Worm (Caenorhabditis elegans): Measurements from ENCODE around the gene asp-12.

The asp-12 gene

DNA sequence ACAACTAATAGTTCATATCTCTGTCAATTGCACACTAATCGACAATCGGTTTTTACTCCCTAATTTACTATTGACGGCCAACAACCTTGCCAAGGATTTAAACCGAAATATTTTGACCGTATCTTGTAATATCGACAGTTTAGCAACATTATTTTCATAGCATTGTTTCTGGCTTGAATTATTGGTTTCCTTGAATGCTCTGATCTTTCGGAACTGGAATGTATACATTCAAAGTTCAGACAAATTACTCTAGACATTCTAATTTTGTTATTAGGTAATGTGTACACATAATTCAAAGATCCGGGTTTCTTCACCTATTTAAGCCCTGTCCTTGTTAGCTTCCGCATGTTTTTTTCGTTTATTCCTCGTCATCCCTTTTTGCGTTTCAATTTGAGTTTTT, 5.1 kb upstream of the asp-12 start, which contains the start of gene C16D9.9:
Gene C16D9.9 (plus strand): TSS at position 301 of the 400 bp plus-strand sequence.
- TF ChIP-seq sea-2 (GFP tag; optimal IDR thresholded peaks at IDR 0.05) (no peak), nhr-23 (tag; optimal IDR thresholded peaks at IDR 0.05) (no peak), ceh-16 (tag; optimal IDR thresholded peaks at IDR 0.05) (no peak), lin-15B (tag; optimal IDR thresholded peaks at IDR 0.05) (no peak), egl-27 (tag; optimal IDR thresholded peaks at IDR 0.05) (no peak), elt-1 (tag; optimal IDR thresholded peaks at IDR 0.05) (no peak), nhr-77 (tag; optimal IDR thresholded peaks at IDR 0.05) (no peak), ceh-28 (tag; optimal IDR thresholded peaks at IDR 0.05) (no peak), nfya-1 (tag; optimal IDR thresholded peaks at IDR 0.05; ENCODE audit: insufficient read depth) (no peak), fos-1 (tag; optimal IDR thresholded peaks at IDR 0.05) (no peak), nhr-12 (tag; optimal IDR thresholded peaks at IDR 0.05) (no peak), snpc-4 (tag; optimal IDR thresholded peaks at IDR 0.05) (no peak), lin-39 (tag; optimal IDR thresholded peaks at IDR 0.05) (no peak)

ce11 chrV:8266232-8266631, 2.8 kb upstream of the asp-12 start, which contains the start of gene F21F8.5:
F21F8.5 (minus strand) TSS chrV:8266332.
- TF ChIP-seq elt-1 (tag; optimal IDR thresholded peaks at IDR 0.05) (no peak), ZK546.5 (tag; optimal IDR thresholded peaks at IDR 0.05) (no peak), snpc-4 (tag; optimal IDR thresholded peaks at IDR 0.05) (no peak), lin-39 (tag; optimal IDR thresholded peaks at IDR 0.05) (no peak), daf-12 (tag; optimal IDR thresholded peaks at IDR 0.05) (no peak), tbx-2 (tag; optimal IDR thresholded peaks at IDR 0.05) (no peak), zag-1 (tag; optimal IDR thresholded peaks at IDR 0.05) (no peak), nhr-77 (tag; optimal IDR thresholded peaks at IDR 0.05) (no peak), fkh-10 (GFP tag; optimal IDR thresholded peaks at IDR 0.05) (no peak), skn-1 (tag; optimal IDR thresholded peaks at IDR 0.05) (no peak), nhr-67 (tag; optimal IDR thresholded peaks at IDR 0.05) (no peak), ceh-28 (tag; optimal IDR thresholded peaks at IDR 0.05) (no peak), egl-27 (tag; optimal IDR thresholded peaks at IDR 0.05) (no peak), nhr-76 (tag; optimal IDR thresholded peaks at IDR 0.05) (no peak), hmg-11 (tag; optimal IDR thresholded peaks at IDR 0.05) (no peak), ceh-82 (tag; optimal IDR thresholded peaks at IDR 0.05) (no peak), nhr-28 (tag; optimal IDR thresholded peaks at IDR 0.05) (no peak)

DNA sequence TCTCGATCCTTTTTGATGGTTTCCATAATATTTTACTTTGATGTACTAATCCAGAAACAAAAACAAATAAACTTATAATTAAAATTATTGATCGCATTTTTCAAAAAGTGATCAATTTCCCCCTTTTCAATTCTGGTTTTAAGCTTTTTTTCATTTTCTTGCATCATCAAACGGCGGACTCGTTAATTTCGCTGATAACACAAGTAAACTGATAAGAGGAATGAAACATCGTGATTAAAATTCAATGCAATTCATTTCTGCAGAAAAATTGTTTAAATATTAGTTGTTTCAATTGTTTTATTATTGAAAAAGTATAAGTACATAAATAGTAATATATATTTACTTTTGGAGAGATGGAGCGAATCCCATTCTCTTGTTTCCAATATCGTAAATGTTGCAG, 1.7 kb upstream of the asp-12 start:
- TF ChIP-seq ZK546.5 (tag; optimal IDR thresholded peaks at IDR 0.05) (no peak), snpc-4 (tag; optimal IDR thresholded peaks at IDR 0.05) (no peak), nhr-77 (tag; optimal IDR thresholded peaks at IDR 0.05) (peak; percentile 55), nhr-25 (tag; optimal IDR thresholded peaks at IDR 0.05) (no peak), mdl-1 (tag; optimal IDR thresholded peaks at IDR 0.05) (no peak), zag-1 (tag; optimal IDR thresholded peaks at IDR 0.05) (no peak), elt-2 (tag; optimal IDR thresholded peaks at IDR 0.05) (peak; percentile 96), elt-3 (tag; optimal IDR thresholded peaks at IDR 0.05) (no peak), fkh-2 (tag; optimal IDR thresholded peaks at IDR 0.05) (no peak), elt-1 (tag; optimal IDR thresholded peaks at IDR 0.05) (no peak), unc-62 (GFP tag; optimal IDR thresholded peaks at IDR 0.05) (no peak), nhr-43 (tag; optimal IDR thresholded peaks at IDR 0.05; ENCODE audit: poor library complexity, severe bottlenecking) (no peak), aly-2 (tag; optimal IDR thresholded peaks at IDR 0.05) (no peak), nhr-237 (tag; optimal IDR thresholded peaks at IDR 0.05) (no peak), pqm-1 (tag; optimal IDR thresholded peaks at IDR 0.05) (peak; percentile 91), R02D3.7 (tag; optimal IDR thresholded peaks at IDR 0.05) (no peak), skn-1 (tag; optimal IDR thresholded peaks at IDR 0.05) (peak; percentile 5), nhr-11 (tag; optimal IDR thresholded peaks at IDR 0.05) (no peak), ceh-82 (tag; optimal IDR thresholded peaks at IDR 0.05) (no peak), tbx-2 (tag; optimal IDR thresholded peaks at IDR 0.05) (no peak), lin-39 (tag; optimal IDR thresholded peaks at IDR 0.05) (no peak), lsy-12 (tag; optimal IDR thresholded peaks at IDR 0.05) (no peak), mml-1 (tag; optimal IDR thresholded peaks at IDR 0.05) (no peak), eor-1 (tag; optimal IDR thresholded peaks at IDR 0.05) (no peak), egl-27 (tag; optimal IDR thresholded peaks at IDR 0.05) (no peak), ama-1 (optimal IDR thresholded peaks at IDR 0.05) (no peak), unc-39 (tag; optimal IDR thresholded peaks at IDR 0.05) (no peak), nhr-28 (tag; optimal IDR thresholded peaks at IDR 0.05) (no peak), ztf-11 (tag; optimal IDR thresholded peaks at IDR 0.05) (no peak), jun-1 (tag; optimal IDR thresholded peaks at IDR 0.05) (peak; percentile 43)
